Fruit fly (Drosophila melanogaster) whole organism, pupa: ENCODE measurements around the gene CG13634.

ENCODE experiments used
- CG10348 ChIP-seq: fragments of 200-800 bp; sonication (Bioruptor generic); IDR thresholded peaks from 2 replicates; pipeline ENCODE4 v1.3.6; 2022; ENCODE audit warnings: missing biosample characterization, missing genetic modification characterization
- CG14655 ChIP-seq: fragments of 200-800 bp; sonication (Bioruptor generic); optimal IDR thresholded peaks from 3 replicates; lab custom pipeline; 2017; ENCODE audit warnings: mild to moderate bottlenecking, missing biosample characterization, missing genetic modification reagents, missing genetic modification characterization
- CG32121 ChIP-seq: fragments of 200-800 bp; sonication (Bioruptor generic); IDR thresholded peaks from 2 replicates; pipeline ENCODE4 v1.3.6; 2022; ENCODE audit warnings: missing biosample characterization, missing genetic modification characterization
- CG8159 ChIP-seq: fragments of 200-800 bp; sonication (Bioruptor generic); optimal IDR thresholded peaks from 3 replicates; lab custom pipeline; 2018; ENCODE audit warnings: missing biosample characterization, mild to moderate bottlenecking, missing genetic modification characterization, moderate library complexity
- CG8301 ChIP-seq: fragments of 200-800 bp; sonication (Bioruptor generic); optimal IDR thresholded peaks from 2 replicates; lab custom pipeline; 2018; ENCODE audit warnings: missing biosample characterization, mild to moderate bottlenecking, missing genetic modification characterization
- EcR ChIP-seq: fragments of 200-800 bp; sonication (Bioruptor generic); optimal IDR thresholded peaks from 3 replicates; lab custom pipeline; 2019; ENCODE audit warnings: missing biosample characterization, missing genetic modification characterization, mild to moderate bottlenecking, moderate library complexity, missing genetic modification reagents
- Pif1A ChIP-seq: fragments of 200-800 bp; sonication (Bioruptor generic); optimal IDR thresholded peaks from 3 replicates; lab custom pipeline; 2016; ENCODE audit warnings: missing biosample characterization, missing genetic modification characterization
- Snoo ChIP-seq: fragments of 200-800 bp; sonication (Bioruptor generic); optimal IDR thresholded peaks from 3 replicates; lab custom pipeline; 2017; ENCODE audit warnings: missing biosample characterization, mild to moderate bottlenecking, missing genetic modification characterization, inconsistent platforms
- gl ChIP-seq: fragments of 200-800 bp; sonication (Bioruptor generic); optimal IDR thresholded peaks from 2 replicates; lab custom pipeline; 2018; ENCODE audit warnings: missing biosample characterization, mild to moderate bottlenecking, missing genetic modification characterization
- rn ChIP-seq: fragments of 200-800 bp; sonication (Bioruptor generic); IDR thresholded peaks from 2 replicates; pipeline ENCODE4 v1.3.6; 2022; ENCODE audit warnings: missing biosample characterization, missing genetic modification characterization

dm6 chr3R:24777101-24777500, 12.8 kb downstream of the CG13634 start:
- TF ChIP-seq CG10348 (GFP tag; lab: Robert Waterston, UW), result no peak
- no peak for TF ChIP-seq CG8301
- no peak for TF ChIP-seq gl
- TF ChIP-seq CG32121, result no peak
- no peak for TF ChIP-seq CG14655
- TF ChIP-seq EcR, result no peak
- no peak for TF ChIP-seq Pif1A (GFP tag; lab: Kevin White, UChicago)
- TF ChIP-seq rn (GFP tag; lab: Robert Waterston, UW), result no peak
- TF ChIP-seq Snoo (tag; lab: Kevin White, UChicago), result no peak
- no peak for TF ChIP-seq CG8159 (tag; lab: Kevin White, UChicago)
